Worm (Caenorhabditis elegans) whole organism, L4 larva: Measurements from ENCODE around the gene hpl-1.

Experiments used
- F10B5.3 ChIP-seq: sonication (generic microtip); optimal IDR thresholded peaks from 2 replicates; lab custom pipeline; 2016; ENCODE audit warnings: mild to moderate bottlenecking, missing genetic modification characterization, missing compliant biosample characterization
- F26F4.8 ChIP-seq: fragments of 200-800 bp; sonication (Bioruptor generic); conservative IDR thresholded peaks from 2 replicates; pipeline ENCODE4 v1.3.6; 2022; ENCODE audit warnings: missing genetic modification characterization, missing compliant biosample characterization
- F49E8.2 ChIP-seq: sonication (generic microtip); optimal IDR thresholded peaks from 2 replicates; lab custom pipeline; 2016; ENCODE audit warnings: missing compliant biosample characterization, mild to moderate bottlenecking, missing genetic modification characterization, borderline replicate concordance
- T20F7.1 ChIP-seq: fragments of 200-800 bp; sonication (Bioruptor generic); optimal IDR thresholded peaks from 2 replicates; lab custom pipeline; 2018; ENCODE audit warnings: mild to moderate bottlenecking, missing genetic modification characterization, missing compliant biosample characterization
- arid-1 ChIP-seq: fragments of 200-800 bp; sonication (Bioruptor generic); conservative IDR thresholded peaks from 2 replicates; pipeline ENCODE4 v1.3.6; 2022; ENCODE audit warnings: missing genetic modification reagents, missing genetic modification characterization, missing compliant biosample characterization
- ceh-44 ChIP-seq: fragments of 200-800 bp; sonication (Bioruptor generic); IDR thresholded peaks from 2 replicates; pipeline ENCODE4 v1.3.6; 2022; ENCODE audit warnings: missing genetic modification reagents, missing genetic modification characterization, missing compliant biosample characterization
- ceh-82 ChIP-seq: sonication (generic microtip); optimal IDR thresholded peaks from 2 replicates; lab custom pipeline; 2017; ENCODE audit warnings: missing biosample characterization, missing genetic modification characterization
- ces-1 ChIP-seq: fragments of 150-350 bp; sonication (generic microtip); optimal IDR thresholded peaks from 4 replicates; lab custom pipeline; 2014; ENCODE audit warnings: missing biosample characterization, missing genetic modification reagents, missing genetic modification characterization
- cey-2 ChIP-seq: sonication (generic microtip); optimal IDR thresholded peaks from 3 replicates; lab custom pipeline; 2017; ENCODE audit warnings: missing genetic modification characterization, mild to moderate bottlenecking, missing compliant biosample characterization, antibody characterized with exemption, borderline replicate concordance; ENCODE audit not compliant: insufficient read depth
- ctbp-1 ChIP-seq: fragments of 200-800 bp; sonication (Bioruptor generic); IDR thresholded peaks from 2 replicates; pipeline ENCODE4 v1.3.6; 2022; ENCODE audit warnings: missing genetic modification reagents, missing genetic modification characterization, missing compliant biosample characterization
- daf-16 ChIP-seq, 3 experiments: sonication (generic microtip); optimal IDR thresholded peaks; 2 replicates each; lab custom pipeline; 2016 to 2017; ENCODE audit warnings: missing genetic modification characterization in 3 of 3, missing genetic modification reagents in 3 of 3, mild to moderate bottlenecking in 2 of 3, missing compliant biosample characterization in 2 of 3, missing biosample characterization in 1 of 3, moderate library complexity in 1 of 3
- daf-19 ChIP-seq: fragments of 200-800 bp; sonication (Bioruptor generic); conservative IDR thresholded peaks from 2 replicates; pipeline ENCODE4 v1.3.6; 2022; ENCODE audit warnings: missing genetic modification characterization, missing compliant biosample characterization
- dmd-6 ChIP-seq: fragments of 200-800 bp; sonication (Bioruptor generic); IDR thresholded peaks from 2 replicates; pipeline ENCODE4 v1.3.6; 2022; ENCODE audit warnings: missing genetic modification reagents, missing genetic modification characterization, missing compliant biosample characterization
- dmd-8 ChIP-seq: fragments of 200-800 bp; sonication (Bioruptor generic); IDR thresholded peaks from 2 replicates; pipeline ENCODE4 v1.3.6; 2022; ENCODE audit warnings: missing genetic modification characterization, missing compliant biosample characterization
- duxl-1 ChIP-seq: sonication (generic microtip); optimal IDR thresholded peaks from 2 replicates; lab custom pipeline; 2016; ENCODE audit warnings: mild to moderate bottlenecking, missing genetic modification characterization, moderate library complexity, missing compliant biosample characterization; ENCODE audit not compliant: poor library complexity
- egl-27 ChIP-seq: sonication (generic microtip); optimal IDR thresholded peaks from 3 replicates; lab custom pipeline; 2017; ENCODE audit warnings: missing biosample characterization, missing genetic modification reagents, missing genetic modification characterization
- hif-1 ChIP-seq, 2 experiments: sonication (generic microtip); optimal IDR thresholded peaks; 2 replicates each; lab custom pipeline; 2016 to 2017; ENCODE audit warnings: missing compliant biosample characterization in 2 of 2, missing genetic modification characterization in 2 of 2, missing genetic modification reagents in 2 of 2, missing genotype in 2 of 2, mild to moderate bottlenecking in 1 of 2
- hlh-11 ChIP-seq: fragments of 200-800 bp; sonication (Bioruptor generic); optimal IDR thresholded peaks from 2 replicates; lab custom pipeline; 2018; ENCODE audit warnings: mild to moderate bottlenecking, missing genetic modification characterization, missing compliant biosample characterization
- lim-7 ChIP-seq: fragments of 200-800 bp; sonication (Bioruptor generic); IDR thresholded peaks from 2 replicates; pipeline ENCODE4 v1.3.6; 2022; ENCODE audit warnings: missing genetic modification characterization, missing compliant biosample characterization
- lin-13 ChIP-seq: fragments of 150-350 bp; optimal IDR thresholded peaks from 2 replicates; lab custom pipeline; 2014; ENCODE audit warnings: missing biosample characterization, missing genetic modification reagents, missing genetic modification characterization
- lin-38 ChIP-seq: fragments of 200-800 bp; sonication (Bioruptor generic); IDR thresholded peaks from 2 replicates; pipeline ENCODE4 v1.3.6; 2022; ENCODE audit warnings: missing genetic modification reagents, missing genetic modification characterization, missing compliant biosample characterization
- lin-39 ChIP-seq: fragments of 150-350 bp; optimal IDR thresholded peaks from 2 replicates; lab custom pipeline; 2014; ENCODE audit warnings: missing biosample characterization, missing genetic modification reagents, missing genetic modification characterization
- lir-3 ChIP-seq: sonication (generic microtip); optimal IDR thresholded peaks from 2 replicates; lab custom pipeline; 2016; ENCODE audit warnings: mild to moderate bottlenecking, missing genetic modification characterization, missing compliant biosample characterization
- madf-9 ChIP-seq: fragments of 200-800 bp; sonication (Bioruptor generic); conservative IDR thresholded peaks from 2 replicates; pipeline ENCODE4 v1.3.6; 2022; ENCODE audit warnings: missing genetic modification reagents, missing genetic modification characterization, missing compliant biosample characterization
- nhr-10 ChIP-seq: fragments of 150-350 bp; optimal IDR thresholded peaks from 2 replicates; lab custom pipeline; 2014; ENCODE audit warnings: missing biosample characterization, missing genetic modification characterization
- nhr-111 ChIP-seq: fragments of 200-800 bp; sonication (Bioruptor generic); optimal IDR thresholded peaks from 2 replicates; lab custom pipeline; 2018; ENCODE audit warnings: mild to moderate bottlenecking, missing genetic modification characterization, missing compliant biosample characterization
- nhr-28 ChIP-seq: fragments of 150-350 bp; optimal IDR thresholded peaks from 2 replicates; lab custom pipeline; 2014; ENCODE audit warnings: missing biosample characterization, missing genetic modification characterization
- nhr-76 ChIP-seq: fragments of 150-350 bp; optimal IDR thresholded peaks from 2 replicates; lab custom pipeline; 2014; ENCODE audit warnings: missing biosample characterization, missing genetic modification characterization
- snpc-4 ChIP-seq: fragments of 150-350 bp; optimal IDR thresholded peaks from 2 replicates; lab custom pipeline; 2014; ENCODE audit warnings: missing biosample characterization, missing genetic modification characterization
- spr-1 ChIP-seq: sonication (generic microtip); optimal IDR thresholded peaks from 2 replicates; lab custom pipeline; 2016; ENCODE audit warnings: mild to moderate bottlenecking, missing genetic modification characterization, missing compliant biosample characterization
- spr-3 ChIP-seq: fragments of 200-800 bp; sonication (Bioruptor generic); optimal IDR thresholded peaks from 2 replicates; lab custom pipeline; 2018; ENCODE audit warnings: mild to moderate bottlenecking, missing genetic modification characterization, missing compliant biosample characterization
- tag-97 ChIP-seq: fragments of 200-800 bp; sonication (Bioruptor generic); IDR thresholded peaks from 2 replicates; pipeline ENCODE4 v1.3.6; 2022; ENCODE audit warnings: missing genetic modification characterization, missing compliant biosample characterization
- unc-130 ChIP-seq: sonication (generic microtip); optimal IDR thresholded peaks from 2 replicates; lab custom pipeline; 2016; ENCODE audit warnings: missing genetic modification reagents, missing genetic modification characterization, missing compliant biosample characterization
- unc-39 ChIP-seq: sonication (generic microtip); optimal IDR thresholded peaks from 2 replicates; lab custom pipeline; 2017; ENCODE audit warnings: missing biosample characterization, missing genetic modification characterization
- unc-62 ChIP-seq, 3 experiments: fragments of 150-350 bp in 1 of 3; sonication (generic microtip); optimal IDR thresholded peaks in 2 of 3; peaks in 1 of 3; 1 replicate in 1 of 3; 2 replicates in 2 of 3; lab custom pipeline; 2014 to 2017; ENCODE audit warnings: missing biosample characterization in 3 of 3, missing genetic modification characterization in 3 of 3, missing genetic modification reagents in 3 of 3, missing genotype in 1 of 3
- zfp-2 ChIP-seq: sonication (generic microtip); optimal IDR thresholded peaks from 2 replicates; lab custom pipeline; 2016; ENCODE audit warnings: mild to moderate bottlenecking, missing genetic modification characterization, missing compliant biosample characterization
- ztf-11 ChIP-seq: fragments of 150-350 bp; optimal IDR thresholded peaks from 2 replicates; lab custom pipeline; 2014; ENCODE audit warnings: missing biosample characterization, missing genetic modification characterization

hpl-1 gene

DNA sequence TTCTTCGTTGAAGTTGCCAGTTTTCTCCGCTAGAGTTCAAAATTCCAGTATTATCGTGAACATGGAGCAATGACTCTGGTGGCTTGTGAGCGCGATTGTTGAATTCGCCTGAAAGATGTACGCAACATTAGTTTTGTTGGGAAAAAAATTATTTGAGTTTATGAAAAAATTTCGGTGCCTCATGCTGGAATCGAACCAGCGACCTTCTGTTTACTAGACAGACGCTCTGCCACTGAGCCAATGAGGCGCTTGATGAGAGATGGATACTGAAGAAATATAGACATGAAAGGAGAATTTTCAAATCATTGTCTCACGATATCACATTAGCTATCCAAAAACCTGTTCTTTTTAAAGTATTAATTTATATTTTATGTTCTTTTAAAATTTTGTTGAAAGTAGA, 38.3 kb downstream of the hpl-1 start (continued):
- TF ChIP-seq T20F7.1 (GFP tag; lab: Kevin White, UChicago) (no peak), lim-7 (GFP tag; lab: Robert Waterston, UW) (peak; percentile 90), daf-16 (GFP tag; optimal IDR thresholded peaks at IDR 0.05; lab: Kevin White, UChicago) (peak; percentile 27 to 82), daf-16 (tag; optimal IDR thresholded peaks at IDR 0.05; lab: Kevin White, UChicago) (peak; percentile 83), ctbp-1 (0 out of 2 replicates have a peak, but pooled peaks have one; percentile 33), nhr-10 (tag; lab: Kevin White, UChicago) (no peak), unc-130 (GFP tag; lab: Kevin White, UChicago) (peak; percentile 19), lir-3 (tag; lab: Kevin White, UChicago) (peak; percentile 59), spr-3 (GFP tag; lab: Kevin White, UChicago) (peak; percentile 39), hif-1 (tag; optimal IDR thresholded peaks at IDR 0.05; lab: Kevin White, UChicago) (no peak), duxl-1 (tag; lab: Kevin White, UChicago) (peak; percentile 35), madf-9 (0 out of 2 replicates have a peak, but pooled peaks have one; percentile 44), ceh-44 (no peak), dmd-8 (GFP tag; lab: Robert Waterston, UW) (peak; percentile 87), snpc-4 (no peak), egl-27 (tag; lab: Kevin White, UChicago) (no peak), ceh-82 (tag; lab: Kevin White, UChicago) (no peak), F10B5.3 (tag; lab: Kevin White, UChicago) (no peak), lin-39 (tag; lab: Kevin White, UChicago) (no peak), spr-1 (tag; lab: Kevin White, UChicago) (peak; percentile 21), ces-1 (no peak), tag-97 (GFP tag; lab: Robert Waterston, UW) (no peak), hlh-11 (tag; lab: Kevin White, UChicago) (no peak), daf-19 (GFP tag; lab: Robert Waterston, UW) (no peak), unc-39 (tag; lab: Kevin White, UChicago) (no peak)

DNA sequence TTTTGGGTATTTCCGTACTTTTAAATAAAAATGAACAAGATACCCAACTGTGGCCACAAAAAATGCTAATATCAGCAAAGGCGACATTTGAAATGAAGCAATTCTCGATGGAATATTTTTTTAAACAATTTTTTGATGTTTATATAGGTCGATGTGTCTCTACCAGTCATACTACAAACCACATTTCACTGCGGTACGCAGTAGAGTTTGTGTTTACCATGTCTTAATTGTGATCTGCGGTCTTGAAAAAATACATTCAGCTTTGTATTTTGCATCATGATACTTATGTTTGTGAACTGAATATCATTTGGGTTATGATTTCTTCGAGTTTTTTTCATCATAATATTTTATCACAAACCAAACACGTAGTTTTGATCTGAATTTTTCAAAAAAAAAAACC, 38.9 kb downstream of the hpl-1 start, which contains the start of gene cyp-14A4:
Gene cyp-14A4 (minus strand): TSS at position 107 of the 400 bp plus-strand sequence.
- TF ChIP-seq cey-2 (tag; lab: Kevin White, UChicago) (no peak), dmd-6 (GFP tag; lab: Robert Waterston, UW) (no peak), lin-38 (GFP tag; lab: Robert Waterston, UW) (no peak), lin-13 (GFP tag; lab: Kevin White, UChicago) (no peak), nhr-76 (tag; lab: Kevin White, UChicago) (no peak), daf-16 (GFP tag; optimal IDR thresholded peaks at IDR 0.05; lab: Kevin White, UChicago) (no peak), daf-16 (tag; optimal IDR thresholded peaks at IDR 0.05; lab: Kevin White, UChicago) (peak; percentile 91), unc-62 (GFP tag; optimal IDR thresholded peaks at IDR 0.05 in 1 of 2; lab: Kevin White, UChicago) (no peak), unc-62 (tag; optimal IDR thresholded peaks at IDR 0.05; lab: Kevin White, UChicago) (no peak), duxl-1 (tag; lab: Kevin White, UChicago) (no peak), nhr-28 (peak; percentile 38), nhr-111 (GFP tag; lab: Kevin White, UChicago) (no peak), arid-1 (no peak), unc-39 (tag; lab: Kevin White, UChicago) (no peak), egl-27 (tag; lab: Kevin White, UChicago) (no peak), zfp-2 (tag; lab: Kevin White, UChicago) (no peak), F49E8.2 (tag; lab: Kevin White, UChicago) (no peak), F26F4.8 (GFP tag; lab: Robert Waterston, UW) (no peak), ztf-11 (tag; lab: Kevin White, UChicago) (no peak)
